Worm (Caenorhabditis elegans): ENCODE measurements around the gene scl-19.

- TF ChIP-seq dpl-1 (GFP tag; optimal IDR thresholded peaks at IDR 0.05) (no peak), F22D6.2 (tag; optimal IDR thresholded peaks at IDR 0.05) (no peak), mel-28 (tag; optimal IDR thresholded peaks at IDR 0.05; ENCODE audit: borderline replicate concordance) (no peak), snpc-4 (GFP tag; optimal IDR thresholded peaks at IDR 0.05) (no peak), snpc-4 (tag; optimal IDR thresholded peaks at IDR 0.05) (no peak)
Measured at ce11 chrV:18725858-18726257, 5.9 kb upstream of the scl-19 start.
